Worm (Caenorhabditis elegans): ENCODE measurements around the gene T26H5.14.
A peak's percentile ranks its signal among the peaks of the same experiment; 100 is the strongest.

T26H5.14 gene

ce11 chrV:15465032-15465727 lies 16.2 kb downstream of the T26H5.14 start, which contains the start of gene pqn-71 (continued):
- no peak for TF ChIP-seq nfya-1 (tag; optimal IDR thresholded peaks at IDR 0.05; ENCODE audit: insufficient read depth)
- TF ChIP-seq elt-2 (tag; optimal IDR thresholded peaks at IDR 0.05): peak; percentile 85
- TF ChIP-seq snpc-4 (tag; optimal IDR thresholded peaks at IDR 0.05): peak; percentile 64
- TF ChIP-seq aly-2 (tag; optimal IDR thresholded peaks at IDR 0.05): no peak
- TF ChIP-seq ztf-4 (tag; optimal IDR thresholded peaks at IDR 0.05): no peak
- no peak for TF ChIP-seq fkh-10 (GFP tag; optimal IDR thresholded peaks at IDR 0.05)
- TF ChIP-seq R02D3.7 (tag; optimal IDR thresholded peaks at IDR 0.05): peak; percentile 54
- peak; percentile 71 for TF ChIP-seq lsy-12 (tag; optimal IDR thresholded peaks at IDR 0.05)
- TF ChIP-seq hmg-11 (tag; optimal IDR thresholded peaks at IDR 0.05): peak; percentile 56
- TF ChIP-seq nhr-67 (tag; optimal IDR thresholded peaks at IDR 0.05): no peak
- TF ChIP-seq egl-5 (tag; optimal IDR thresholded peaks at IDR 0.05): no peak
- peak; percentile 11 for TF ChIP-seq mdl-1 (tag; optimal IDR thresholded peaks at IDR 0.05)
- TF ChIP-seq mml-1 (tag; optimal IDR thresholded peaks at IDR 0.05): no peak
- peak; percentile 70 for TF ChIP-seq nhr-77 (tag; optimal IDR thresholded peaks at IDR 0.05)
- no peak for TF ChIP-seq zag-1 (tag; optimal IDR thresholded peaks at IDR 0.05)
- no peak for TF ChIP-seq nhr-237 (tag; optimal IDR thresholded peaks at IDR 0.05)

ce11 chrV:15466017-15466416 lies 17.1 kb downstream of the T26H5.14 start:
- TF ChIP-seq ceh-28 (tag; optimal IDR thresholded peaks at IDR 0.05) (no peak), lin-15B (tag; optimal IDR thresholded peaks at IDR 0.05) (no peak), pqm-1 (tag; optimal IDR thresholded peaks at IDR 0.05) (no peak), eor-1 (tag; optimal IDR thresholded peaks at IDR 0.05) (no peak), snpc-4 (tag; optimal IDR thresholded peaks at IDR 0.05) (no peak)

- TF ChIP-seq mdl-1 (tag; optimal IDR thresholded peaks at IDR 0.05) (no peak), nhr-76 (tag; optimal IDR thresholded peaks at IDR 0.05) (no peak), nhr-23 (tag; optimal IDR thresholded peaks at IDR 0.05) (no peak), pha-4 (tag; optimal IDR thresholded peaks at IDR 0.05) (no peak), jun-1 (tag; optimal IDR thresholded peaks at IDR 0.05) (no peak)
Measured at ce11 chrV:15466719-15467118, 17.8 kb downstream of the T26H5.14 start.

- no peak for TF ChIP-seq jun-1 (tag; optimal IDR thresholded peaks at IDR 0.05)
- TF ChIP-seq ztf-11 (tag; optimal IDR thresholded peaks at IDR 0.05): no peak
- no peak for TF ChIP-seq elt-2 (tag; optimal IDR thresholded peaks at IDR 0.05)
- TF ChIP-seq lin-39 (tag; optimal IDR thresholded peaks at IDR 0.05): no peak
- TF ChIP-seq nhr-67 (tag; optimal IDR thresholded peaks at IDR 0.05): no peak
- TF ChIP-seq mml-1 (tag; optimal IDR thresholded peaks at IDR 0.05): no peak
- TF ChIP-seq mdl-1 (tag; optimal IDR thresholded peaks at IDR 0.05): no peak
- TF ChIP-seq fos-1 (tag; optimal IDR thresholded peaks at IDR 0.05): no peak
- no peak for TF ChIP-seq lin-15B (tag; optimal IDR thresholded peaks at IDR 0.05)
- TF ChIP-seq egl-5 (tag; optimal IDR thresholded peaks at IDR 0.05): no peak
- no peak for TF ChIP-seq ceh-16 (tag; optimal IDR thresholded peaks at IDR 0.05)
- TF ChIP-seq fkh-2 (tag; optimal IDR thresholded peaks at IDR 0.05): no peak
- no peak for TF ChIP-seq ceh-9 (tag; optimal IDR thresholded peaks at IDR 0.05)
- TF ChIP-seq elt-3 (tag; optimal IDR thresholded peaks at IDR 0.05): no peak
- TF ChIP-seq pqm-1 (tag; optimal IDR thresholded peaks at IDR 0.05): no peak
- TF ChIP-seq skn-1 (tag; optimal IDR thresholded peaks at IDR 0.05): no peak
- TF ChIP-seq nhr-11 (tag; optimal IDR thresholded peaks at IDR 0.05): no peak
- no peak for TF ChIP-seq eor-1 (tag; optimal IDR thresholded peaks at IDR 0.05)
- no peak for TF ChIP-seq nhr-12 (tag; optimal IDR thresholded peaks at IDR 0.05)
Measured at ce11 chrV:15471029-15471428, 22.1 kb downstream of the T26H5.14 start, which contains the start of gene dpf-1. Gene dpf-1 (plus strand): TSS chrV:15471329.

- peak; percentile 54 for TF ChIP-seq pqm-1 (tag; optimal IDR thresholded peaks at IDR 0.05)
- TF ChIP-seq tbx-2 (tag; optimal IDR thresholded peaks at IDR 0.05): no peak
- no peak for TF ChIP-seq eor-1 (tag; optimal IDR thresholded peaks at IDR 0.05)
- TF ChIP-seq pha-4 (tag; optimal IDR thresholded peaks at IDR 0.05): peak; percentile 52
- peak; percentile 40 for TF ChIP-seq elt-2 (tag; optimal IDR thresholded peaks at IDR 0.05)
Measured at ce11 chrV:15478597-15478996, 29.6 kb downstream of the T26H5.14 start, which contains the start of gene C06B8.2. Gene C06B8.2 (minus strand): TSS chrV:15478749.
